Fruit fly (Drosophila melanogaster) whole organism, embryonic: ENCODE results near the gene alphaSnap.
A peak's percentile ranks its signal among the peaks of the same experiment; 100 is the strongest.

Source experiments
- Ada2b ChIP-seq: fragments of 200-800 bp; sonication (Bioruptor generic); IDR thresholded peaks from 2 replicates; pipeline ENCODE4 v1.3.6; 2022; ENCODE audit warnings: missing biosample characterization, missing genetic modification characterization
- Bdp1 ChIP-seq: fragments of 200-800 bp; sonication (Bioruptor generic); optimal IDR thresholded peaks from 3 replicates; lab custom pipeline; 2016; ENCODE audit warnings: missing biosample characterization, missing genetic modification characterization
- Bgb ChIP-seq: fragments of 200-800 bp; sonication (Bioruptor generic); IDR thresholded peaks from 2 replicates; pipeline ENCODE4 v1.3.6; 2022; ENCODE audit warnings: missing biosample characterization, missing genetic modification characterization; ENCODE audit not compliant: partially characterized antibody
- CG10209 ChIP-seq: fragments of 200-800 bp; sonication (Bioruptor generic); optimal IDR thresholded peaks from 3 replicates; lab custom pipeline; 2017; ENCODE audit warnings: missing biosample characterization, mild to moderate bottlenecking, missing genetic modification characterization, missing genetic modification reagents
- CG10274 ChIP-seq: fragments of 200-800 bp; sonication (Bioruptor generic); optimal IDR thresholded peaks from 3 replicates; lab custom pipeline; 2017; ENCODE audit warnings: missing biosample characterization, mild to moderate bottlenecking, missing genetic modification characterization
- CG10462 ChIP-seq: fragments of 200-800 bp; sonication (Bioruptor generic); optimal IDR thresholded peaks from 2 replicates; lab custom pipeline; 2016; ENCODE audit warnings: missing biosample characterization, missing genetic modification characterization
- CG10654 ChIP-seq: fragments of 200-800 bp; sonication (Bioruptor generic); optimal IDR thresholded peaks from 2 replicates; lab custom pipeline; 2016; ENCODE audit warnings: missing biosample characterization, missing genetic modification characterization
- CG1233 ChIP-seq: fragments of 200-800 bp; sonication (Bioruptor generic); optimal IDR thresholded peaks from 4 replicates; lab custom pipeline; 2018; ENCODE audit warnings: missing biosample characterization, mild to moderate bottlenecking, missing genetic modification characterization
- CG17359 ChIP-seq: fragments of 200-800 bp; sonication (Bioruptor generic); optimal IDR thresholded peaks from 3 replicates; lab custom pipeline; 2018; ENCODE audit warnings: missing biosample characterization, mild to moderate bottlenecking, missing genetic modification characterization, moderate library complexity
- CG18262 ChIP-seq: fragments of 200-800 bp; optimal IDR thresholded peaks from 3 replicates; lab custom pipeline; 2019; ENCODE audit warnings: missing biosample characterization, mild to moderate bottlenecking, missing genetic modification characterization, moderate library complexity
- CG3065 ChIP-seq: fragments of 200-800 bp; sonication (Bioruptor generic); optimal IDR thresholded peaks from 2 replicates; lab custom pipeline; 2016; ENCODE audit warnings: missing biosample characterization, missing genetic modification characterization
- CG32772 ChIP-seq: fragments of 200-800 bp; sonication (Bioruptor generic); IDR thresholded peaks from 2 replicates; pipeline ENCODE4 v1.3.6; 2022; ENCODE audit warnings: missing biosample characterization, missing genetic modification characterization
- CG3407 ChIP-seq: fragments of 200-800 bp; sonication (Bioruptor generic); optimal IDR thresholded peaks from 2 replicates; lab custom pipeline; 2018; ENCODE audit warnings: missing biosample characterization, mild to moderate bottlenecking, missing genetic modification characterization
- CG34422 ChIP-seq: fragments of 200-800 bp; sonication (Bioruptor generic); IDR thresholded peaks from 3 replicates; pipeline ENCODE4 v1.3.6; 2022; ENCODE audit warnings: missing biosample characterization, missing genetic modification characterization
- CG43689 ChIP-seq: fragments of 200-800 bp; sonication (Bioruptor generic); IDR thresholded peaks from 2 replicates; pipeline ENCODE4 v1.3.6; 2022; ENCODE audit warnings: missing biosample characterization, missing genetic modification characterization
- CG4424 ChIP-seq: fragments of 200-800 bp; sonication (Bioruptor generic); optimal IDR thresholded peaks from 3 replicates; lab custom pipeline; 2016; ENCODE audit warnings: missing biosample characterization, missing genetic modification characterization
- CG5953 ChIP-seq: fragments of 200-800 bp; sonication (Bioruptor generic); IDR thresholded peaks from 2 replicates; pipeline ENCODE4 v1.3.6; 2022; ENCODE audit warnings: missing biosample characterization, missing genetic modification characterization
- CG7786 ChIP-seq: fragments of 200-800 bp; sonication (Bioruptor generic); optimal IDR thresholded peaks from 2 replicates; lab custom pipeline; 2016; ENCODE audit warnings: missing biosample characterization, missing genetic modification characterization
- CG7987 ChIP-seq: fragments of 200-800 bp; sonication (Bioruptor generic); optimal IDR thresholded peaks from 2 replicates; lab custom pipeline; 2018; ENCODE audit warnings: missing biosample characterization, mild to moderate bottlenecking, missing genetic modification characterization, moderate library complexity
- CG8290 ChIP-seq, 3 experiments: fragments of 200-800 bp; sonication (Bioruptor generic); optimal IDR thresholded peaks; 2 replicates each; lab custom pipeline; 2016 to 2019; ENCODE audit warnings: missing biosample characterization in 3 of 3, missing genetic modification characterization in 3 of 3, mild to moderate bottlenecking in 2 of 3, moderate library complexity in 1 of 3
- CG9437 ChIP-seq: fragments of 200-800 bp; sonication (Bioruptor generic); optimal IDR thresholded peaks from 2 replicates; lab custom pipeline; 2018; ENCODE audit warnings: missing biosample characterization, mild to moderate bottlenecking, missing genetic modification characterization
- GATAe ChIP-seq: fragments of 200-800 bp; sonication (Bioruptor generic); conservative IDR thresholded peaks from 2 replicates; pipeline ENCODE4 v1.3.6; 2022; ENCODE audit warnings: missing biosample characterization, missing genetic modification characterization
- Hand ChIP-seq: fragments of 200-800 bp; sonication (Bioruptor generic); optimal IDR thresholded peaks from 2 replicates; lab custom pipeline; 2017; ENCODE audit warnings: mild to moderate bottlenecking, missing biosample characterization, missing genetic modification reagents, missing genetic modification characterization
- Hey ChIP-seq: fragments of 200-800 bp; sonication (Bioruptor generic); optimal IDR thresholded peaks from 3 replicates; lab custom pipeline; 2018; ENCODE audit warnings: missing biosample characterization, mild to moderate bottlenecking, missing genetic modification characterization
- HmgZ ChIP-seq: fragments of 200-800 bp; sonication (Bioruptor generic); optimal IDR thresholded peaks from 2 replicates; lab custom pipeline; 2018; ENCODE audit warnings: missing biosample characterization, mild to moderate bottlenecking, missing genetic modification characterization
- NfI ChIP-seq: fragments of 200-800 bp; sonication (Bioruptor generic); optimal IDR thresholded peaks from 3 replicates; lab custom pipeline; 2018; ENCODE audit warnings: missing biosample characterization, mild to moderate bottlenecking, missing genetic modification characterization, moderate library complexity
- Oli ChIP-seq: fragments of 200-800 bp; sonication (Bioruptor generic); optimal IDR thresholded peaks from 2 replicates; lab custom pipeline; 2018; ENCODE audit warnings: missing biosample characterization, mild to moderate bottlenecking, missing genetic modification characterization, moderate library complexity
- Optix ChIP-seq: fragments of 200-800 bp; sonication (Bioruptor generic); IDR thresholded peaks from 3 replicates; pipeline ENCODE4 v1.3.6; 2022; ENCODE audit warnings: missing biosample characterization, missing genetic modification characterization
- Spps ChIP-seq: fragments of 200-800 bp; sonication (Bioruptor generic); optimal IDR thresholded peaks from 2 replicates; lab custom pipeline; 2018; ENCODE audit warnings: missing biosample characterization, mild to moderate bottlenecking, missing genetic modification characterization
- Trl ChIP-seq, 3 experiments: fragments of >200 bp in 2 of 3; fragments of 200-800 bp in 1 of 3; sonication (Bioruptor generic) in 1 of 3; optimal IDR thresholded peaks; 2 replicates in 1 of 3; 3 replicates in 2 of 3; lab custom pipeline; 2016 to 2017; ENCODE audit warnings: missing biosample characterization in 1 of 3, missing genetic modification characterization in 1 of 3
- al ChIP-seq: fragments of 200-800 bp; sonication (Bioruptor generic); IDR thresholded peaks from 2 replicates; pipeline ENCODE4 v1.3.6; 2022; ENCODE audit warnings: missing biosample characterization, missing genetic modification characterization
- amos ChIP-seq: fragments of 200-800 bp; sonication (Bioruptor generic); IDR thresholded peaks from 2 replicates; pipeline ENCODE4 v1.3.6; 2022; ENCODE audit warnings: missing biosample characterization, missing genetic modification characterization; ENCODE audit not compliant: partially characterized antibody
- bigmax ChIP-seq: fragments of 200-800 bp; sonication (Bioruptor generic); optimal IDR thresholded peaks from 2 replicates; lab custom pipeline; 2018; ENCODE audit warnings: missing biosample characterization, mild to moderate bottlenecking, missing genetic modification characterization
- croc ChIP-seq: fragments of 200-800 bp; sonication (Bioruptor generic); conservative IDR thresholded peaks from 3 replicates; pipeline ENCODE4 v1.3.6; 2022; ENCODE audit warnings: missing biosample characterization, missing genetic modification characterization
- ems ChIP-seq: fragments of 200-800 bp; sonication (Bioruptor generic); optimal IDR thresholded peaks from 3 replicates; lab custom pipeline; 2016; ENCODE audit warnings: missing biosample characterization, missing genetic modification characterization
- gem ChIP-seq: fragments of 200-800 bp; sonication (Bioruptor generic); optimal IDR thresholded peaks from 2 replicates; lab custom pipeline; 2019; ENCODE audit warnings: missing biosample characterization, mild to moderate bottlenecking, missing genetic modification characterization, moderate library complexity
- gro ChIP-seq: fragments of 200-800 bp; sonication (Bioruptor generic); optimal IDR thresholded peaks from 2 replicates; lab custom pipeline; 2016; ENCODE audit warnings: missing biosample characterization, missing genetic modification characterization
- ham ChIP-seq: fragments of 200-800 bp; sonication (Bioruptor generic); IDR thresholded peaks from 2 replicates; pipeline ENCODE4 v1.3.6; 2022; ENCODE audit warnings: missing biosample characterization, missing genetic modification characterization
- hkb ChIP-seq, 2 experiments: fragments of 200-800 bp in 1 of 2; fragments of >200 bp in 1 of 2; sonication (Bioruptor generic) in 1 of 2; IDR thresholded peaks in 1 of 2; optimal IDR thresholded peaks in 1 of 2; 2 replicates each; pipeline versions ENCODE4 v1.3.6 to Lab custom; 2017 to 2022; ENCODE audit warnings: missing biosample characterization in 1 of 2, missing genetic modification characterization in 1 of 2
- insv ChIP-seq, 2 experiments: fragments of 200-800 bp; sonication (Bioruptor generic); optimal IDR thresholded peaks; 3 replicates each; lab custom pipeline; 2016 to 2018; ENCODE audit warnings: missing biosample characterization in 2 of 2, missing genetic modification characterization in 2 of 2
- jigr1 ChIP-seq: fragments of 200-800 bp; sonication (Bioruptor generic); IDR thresholded peaks from 3 replicates; pipeline ENCODE4 v1.3.6; 2022; ENCODE audit warnings: missing biosample characterization, missing genetic modification characterization
- mld ChIP-seq: fragments of 200-800 bp; sonication (Bioruptor generic); IDR thresholded peaks from 3 replicates; pipeline ENCODE4 v1.3.6; 2022; ENCODE audit warnings: missing biosample characterization, missing genetic modification characterization; ENCODE audit not compliant: partially characterized antibody
- nom ChIP-seq: fragments of 200-800 bp; sonication (Bioruptor generic); optimal IDR thresholded peaks from 2 replicates; lab custom pipeline; 2017; ENCODE audit warnings: missing biosample characterization, missing genetic modification characterization, mild to moderate bottlenecking, moderate library complexity, missing genetic modification reagents
- ro ChIP-seq: fragments of 200-800 bp; sonication (Bioruptor generic); IDR thresholded peaks from 2 replicates; pipeline ENCODE4 v1.3.6; 2022; ENCODE audit warnings: missing biosample characterization, missing genetic modification characterization
- sens ChIP-seq: fragments of 200-800 bp; sonication (Bioruptor generic); peaks from one replicate; lab custom pipeline; 2016; ENCODE audit warnings: missing biosample characterization, missing genetic modification characterization
- seq ChIP-seq: fragments of 200-800 bp; sonication (Bioruptor generic); IDR thresholded peaks from 2 replicates; pipeline ENCODE4 v1.3.6; 2022; ENCODE audit warnings: missing biosample characterization, missing genetic modification characterization
- sug ChIP-seq: fragments of 200-800 bp; optimal IDR thresholded peaks from 2 replicates; lab custom pipeline; 2019; ENCODE audit warnings: missing biosample characterization, mild to moderate bottlenecking, missing genetic modification characterization, moderate library complexity
- ttk ChIP-seq: fragments of 200-800 bp; sonication (Bioruptor generic); IDR thresholded peaks from 2 replicates; pipeline ENCODE4 v2.1.2; 2022; ENCODE audit warnings: missing biosample characterization, missing genetic modification characterization
- unc-4 ChIP-seq: fragments of 200-800 bp; sonication (Bioruptor generic); IDR thresholded peaks from 2 replicates; pipeline ENCODE4 v1.3.6; 2022; ENCODE audit warnings: missing biosample characterization, missing genetic modification characterization; ENCODE audit not compliant: partially characterized antibody
- usp ChIP-seq: fragments of >200 bp; optimal IDR thresholded peaks from 2 replicates; lab custom pipeline; 2017; ENCODE audit warnings: missing biosample characterization, missing genetic modification characterization

Gene alphaSnap

dm6 chr3L:20276615-20277014, 36.8 kb upstream of the alphaSnap start (continued):
- TF ChIP-seq CG9437: no peak
- no peak for TF ChIP-seq CG3407
- TF ChIP-seq jigr1: no peak
- no peak for TF ChIP-seq CG1233
- no peak for TF ChIP-seq seq (GFP tag; lab: Robert Waterston, UW)
- peak; percentile 45 for TF ChIP-seq Ada2b (GFP tag; lab: Robert Waterston, UW)
- no peak for TF ChIP-seq Trl (optimal IDR thresholded peaks at IDR 0.05; lab: Kevin White, UChicago)
- TF ChIP-seq Trl (GFP tag; optimal IDR thresholded peaks at IDR 0.05; lab: Kevin White, UChicago): peak; percentile 16
- TF ChIP-seq insv (GFP tag; optimal IDR thresholded peaks at IDR 0.05; lab: Kevin White, UChicago): no peak
- TF ChIP-seq Oli (tag; lab: Kevin White, UChicago): peak; percentile 47
- TF ChIP-seq CG18262 (tag; lab: Kevin White, UChicago): no peak
- no peak for TF ChIP-seq CG10462 (GFP tag; lab: Kevin White, UChicago)
- TF ChIP-seq CG43689 (GFP tag; lab: Robert Waterston, UW): no peak
- TF ChIP-seq amos (GFP tag; lab: Robert Waterston, UW): no peak
- TF ChIP-seq ems (GFP tag; lab: Kevin White, UChicago): no peak
- no peak for TF ChIP-seq croc (GFP tag; lab: Robert Waterston, UW)
- TF ChIP-seq bigmax (GFP tag; lab: Kevin White, UChicago): no peak
- no peak for TF ChIP-seq CG5953 (GFP tag; lab: Robert Waterston, UW)
- no peak for TF ChIP-seq GATAe (GFP tag; lab: Robert Waterston, UW)
- no peak for TF ChIP-seq mld (GFP tag; lab: Robert Waterston, UW)
- TF ChIP-seq CG4424: peak; percentile 43
- no peak for TF ChIP-seq sens (GFP tag; lab: Kevin White, UChicago)
- TF ChIP-seq Bgb (GFP tag; lab: Robert Waterston, UW): no peak
- peak; percentile 74 for TF ChIP-seq gem (tag; lab: Kevin White, UChicago)
- no peak for TF ChIP-seq CG8290 (GFP tag; optimal IDR thresholded peaks at IDR 0.05; lab: Kevin White, UChicago)
- TF ChIP-seq CG8290 (tag; optimal IDR thresholded peaks at IDR 0.05; lab: Kevin White, UChicago): no peak
- no peak for TF ChIP-seq CG17359 (tag; lab: Kevin White, UChicago)
- TF ChIP-seq CG32772: peak; percentile 42; the same call in 1 of the 2 replicates
- TF ChIP-seq unc-4 (GFP tag; lab: Robert Waterston, UW): no peak
- TF ChIP-seq Optix: no peak
- TF ChIP-seq Hand: peak; percentile 53
- no peak for TF ChIP-seq al (GFP tag; lab: Robert Waterston, UW)
- TF ChIP-seq ttk (GFP tag; lab: Robert Waterston, UW): peak; percentile 45; the same call in 1 of the 2 replicates
- TF ChIP-seq Hey (tag; lab: Kevin White, UChicago): no peak
- no peak for TF ChIP-seq CG7987 (GFP tag; lab: Kevin White, UChicago)
- TF ChIP-seq CG7786 (GFP tag; lab: Kevin White, UChicago): no peak
- no peak for TF ChIP-seq HmgZ
- no peak for TF ChIP-seq ro
- TF ChIP-seq nom (GFP tag; lab: Kevin White, UChicago): no peak
- no peak for TF ChIP-seq hkb (optimal IDR thresholded peaks at IDR 0.05; lab: Kevin White, UChicago)
- peak; percentile 69; the same call in 1 of the 2 replicates for TF ChIP-seq hkb (GFP tag; IDR thresholded peaks at IDR 0.05; lab: Robert Waterston, UW)
- no peak for TF ChIP-seq sug (tag; lab: Kevin White, UChicago)
- peak; percentile 53; the same call in 1 of the 3 replicates for TF ChIP-seq CG34422 (GFP tag; lab: Robert Waterston, UW)
- TF ChIP-seq usp (GFP tag; lab: Kevin White, UChicago): no peak
- TF ChIP-seq ham (GFP tag; lab: Robert Waterston, UW): no peak
- peak; percentile 14 for TF ChIP-seq CG10209 (GFP tag; lab: Kevin White, UChicago)
- no peak for TF ChIP-seq Bdp1
- no peak for TF ChIP-seq Spps (tag; lab: Kevin White, UChicago)
- peak; percentile 34 for TF ChIP-seq NfI (GFP tag; lab: Kevin White, UChicago)
- TF ChIP-seq CG10274 (GFP tag; lab: Kevin White, UChicago): no peak
- TF ChIP-seq CG10654: no peak
- TF ChIP-seq CG3065: no peak
- no peak for TF ChIP-seq gro
